Fruit fly (Drosophila melanogaster) whole organism, embryonic: ENCODE data around the gene nudC.

Experiments
- Atf3 ChIP-seq: fragments of 200-800 bp; sonication (Bioruptor generic); optimal IDR thresholded peaks from 3 replicates; lab custom pipeline; 2016; ENCODE audit warnings: missing biosample characterization, missing genetic modification characterization
- CG10959 ChIP-seq: fragments of 200-800 bp; sonication (Bioruptor generic); IDR thresholded peaks from 2 replicates; pipeline ENCODE4 v1.3.6; 2022; ENCODE audit warnings: missing biosample characterization, missing genetic modification characterization
- CG12769 ChIP-seq: fragments of 200-800 bp; sonication (Bioruptor generic); optimal IDR thresholded peaks from 2 replicates; lab custom pipeline; 2019; ENCODE audit warnings: missing biosample characterization, mild to moderate bottlenecking, missing genetic modification characterization, moderate library complexity
- CG14050 ChIP-seq: fragments of 200-800 bp; sonication (Bioruptor generic); IDR thresholded peaks from 3 replicates; pipeline ENCODE4 v1.3.6; 2022; ENCODE audit warnings: missing biosample characterization, missing genetic modification characterization
- CG14860 ChIP-seq: fragments of 200-800 bp; sonication (Bioruptor generic); IDR thresholded peaks from 3 replicates; pipeline ENCODE4 v1.3.6; 2022; ENCODE audit warnings: missing biosample characterization, missing genetic modification characterization; ENCODE audit not compliant: partially characterized antibody
- CG15269 ChIP-seq: fragments of 200-800 bp; sonication (Bioruptor generic); optimal IDR thresholded peaks from 2 replicates; lab custom pipeline; 2018; ENCODE audit warnings: missing biosample characterization, mild to moderate bottlenecking, missing genetic modification characterization, moderate library complexity
- CG15479 ChIP-seq: fragments of 200-800 bp; sonication (Bioruptor generic); optimal IDR thresholded peaks from 3 replicates; lab custom pipeline; 2019; ENCODE audit warnings: missing biosample characterization, mild to moderate bottlenecking, missing genetic modification characterization, moderate library complexity
- CG17912 ChIP-seq: fragments of 200-800 bp; sonication (Bioruptor generic); optimal IDR thresholded peaks from 2 replicates; lab custom pipeline; 2018; ENCODE audit warnings: missing biosample characterization, mild to moderate bottlenecking, missing genetic modification characterization
- CG3163 ChIP-seq: fragments of 200-800 bp; sonication (Bioruptor generic); optimal IDR thresholded peaks from 3 replicates; lab custom pipeline; 2016; ENCODE audit warnings: missing biosample characterization, missing genetic modification characterization
- CG34224 ChIP-seq: fragments of 200-800 bp; sonication (Bioruptor generic); IDR thresholded peaks from 3 replicates; pipeline ENCODE4 v1.3.6; 2022; ENCODE audit warnings: missing biosample characterization, missing genetic modification characterization; ENCODE audit not compliant: partially characterized antibody
- CG3838 ChIP-seq: fragments of 200-800 bp; sonication (Bioruptor generic); optimal IDR thresholded peaks from 3 replicates; lab custom pipeline; 2016; ENCODE audit warnings: missing biosample characterization, missing genetic modification characterization
- CG42726 ChIP-seq: fragments of 200-800 bp; sonication (Bioruptor generic); IDR thresholded peaks from 2 replicates; pipeline ENCODE4 v1.3.6; 2022; ENCODE audit warnings: missing biosample characterization, missing genetic modification characterization; ENCODE audit not compliant: partially characterized antibody
- CG4360 ChIP-seq: fragments of 200-800 bp; sonication (Bioruptor generic); IDR thresholded peaks from 2 replicates; pipeline ENCODE4 v1.3.6; 2022; ENCODE audit warnings: missing biosample characterization, missing genetic modification characterization
- CG4617 ChIP-seq: fragments of 200-800 bp; sonication (Bioruptor generic); optimal IDR thresholded peaks from 3 replicates; lab custom pipeline; 2016; ENCODE audit warnings: missing biosample characterization, missing genetic modification characterization, borderline replicate concordance
- CG5180 ChIP-seq: fragments of 200-800 bp; sonication (Bioruptor generic); optimal IDR thresholded peaks from 3 replicates; lab custom pipeline; 2017; ENCODE audit warnings: missing biosample characterization, missing genetic modification characterization, mild to moderate bottlenecking, moderate library complexity, missing genetic modification reagents
- CG6765 ChIP-seq: fragments of 200-800 bp; sonication (Bioruptor generic); optimal IDR thresholded peaks from 3 replicates; lab custom pipeline; 2017; ENCODE audit warnings: missing biosample characterization, mild to moderate bottlenecking, missing genetic modification characterization
- CG7963 ChIP-seq: fragments of 200-800 bp; sonication (Bioruptor generic); IDR thresholded peaks from 3 replicates; pipeline ENCODE4 v1.3.6; 2022; ENCODE audit warnings: missing biosample characterization, missing genetic modification characterization; ENCODE audit not compliant: partially characterized antibody
- CG8924 ChIP-seq: fragments of 200-800 bp; optimal IDR thresholded peaks from 3 replicates; lab custom pipeline; 2019; ENCODE audit warnings: missing biosample characterization, mild to moderate bottlenecking, missing genetic modification characterization, moderate library complexity
- D ChIP-seq, 2 experiments: fragments of 200-800 bp in 1 of 2; fragments of >200 bp in 1 of 2; sonication (Bioruptor generic) in 1 of 2; optimal IDR thresholded peaks; 2 replicates in 1 of 2; 3 replicates in 1 of 2; lab custom pipeline; 2017; ENCODE audit warnings: mild to moderate bottlenecking in 1 of 2, missing biosample characterization in 1 of 2, missing genetic modification characterization in 1 of 2, missing genetic modification reagents in 1 of 2
- Doc2 ChIP-seq: fragments of 200-800 bp; sonication (Bioruptor generic); IDR thresholded peaks from 2 replicates; pipeline ENCODE4 v1.3.6; 2022; ENCODE audit warnings: missing biosample characterization, missing genetic modification characterization
- Dp ChIP-seq: fragments of 200-800 bp; sonication (Bioruptor generic); optimal IDR thresholded peaks from 2 replicates; lab custom pipeline; 2018; ENCODE audit warnings: missing biosample characterization, mild to moderate bottlenecking, missing genetic modification characterization, moderate library complexity
- E2f2 ChIP-seq: fragments of 200-800 bp; sonication (Bioruptor generic); IDR thresholded peaks from 2 replicates; pipeline ENCODE4 v1.3.6; 2022; ENCODE audit warnings: missing biosample characterization, missing genetic modification characterization
- Elba2 ChIP-seq: fragments of 200-800 bp; sonication (Bioruptor generic); optimal IDR thresholded peaks from 3 replicates; lab custom pipeline; 2016; ENCODE audit warnings: missing biosample characterization, missing genetic modification characterization
- GATAe ChIP-seq: fragments of 200-800 bp; sonication (Bioruptor generic); conservative IDR thresholded peaks from 2 replicates; pipeline ENCODE4 v1.3.6; 2022; ENCODE audit warnings: missing biosample characterization, missing genetic modification characterization
- HLH4C ChIP-seq: fragments of 200-800 bp; sonication (Bioruptor generic); IDR thresholded peaks from 3 replicates; pipeline ENCODE4 v1.3.6; 2022; ENCODE audit warnings: missing biosample characterization, missing genetic modification characterization; ENCODE audit not compliant: partially characterized antibody
- Hr39 ChIP-seq: fragments of >200 bp; optimal IDR thresholded peaks from 2 replicates; lab custom pipeline; 2017
- Jarid2 ChIP-seq: fragments of 200-800 bp; sonication (Bioruptor generic); optimal IDR thresholded peaks from 3 replicates; lab custom pipeline; 2017; ENCODE audit warnings: mild to moderate bottlenecking, missing biosample characterization, missing genetic modification reagents, missing genetic modification characterization
- MESR4 ChIP-seq: fragments of 200-800 bp; sonication (Bioruptor generic); optimal IDR thresholded peaks from 2 replicates; lab custom pipeline; 2018; ENCODE audit warnings: missing biosample characterization, mild to moderate bottlenecking, missing genetic modification characterization, moderate library complexity
- MTF-1 ChIP-seq: fragments of 200-800 bp; sonication (Bioruptor generic); optimal IDR thresholded peaks from 2 replicates; lab custom pipeline; 2018; ENCODE audit warnings: missing biosample characterization, mild to moderate bottlenecking, missing genetic modification characterization, borderline replicate concordance
- Med ChIP-seq: fragments of 200-800 bp; sonication (Bioruptor generic); peaks from one replicate; lab custom pipeline; 2016; ENCODE audit warnings: missing biosample characterization, missing genetic modification characterization, mild to moderate bottlenecking, inconsistent platforms, moderate library complexity
- NC2β ChIP-seq: fragments of 200-800 bp; sonication (Bioruptor generic); optimal IDR thresholded peaks from 2 replicates; lab custom pipeline; 2016; ENCODE audit warnings: missing biosample characterization, missing genetic modification characterization
- Nf-YB ChIP-seq: fragments of 200-800 bp; sonication (Bioruptor generic); optimal IDR thresholded peaks from 3 replicates; lab custom pipeline; 2019; ENCODE audit warnings: missing biosample characterization, mild to moderate bottlenecking, missing genetic modification characterization, moderate library complexity
- cg ChIP-seq: fragments of 200-800 bp; sonication (Bioruptor generic); optimal IDR thresholded peaks from 3 replicates; lab custom pipeline; 2019; ENCODE audit warnings: missing biosample characterization, mild to moderate bottlenecking, missing genetic modification characterization, moderate library complexity
- ci ChIP-seq: fragments of 200-800 bp; sonication (Bioruptor generic); IDR thresholded peaks from 3 replicates; pipeline ENCODE4 v1.3.6; 2022; ENCODE audit warnings: missing biosample characterization, missing genetic modification characterization
- crol ChIP-seq: fragments of 200-800 bp; sonication (Bioruptor generic); IDR thresholded peaks from 2 replicates; pipeline ENCODE4 v1.3.6; 2022; ENCODE audit warnings: missing biosample characterization, missing genetic modification characterization
- dmrt99B ChIP-seq: fragments of 200-800 bp; sonication (Bioruptor generic); optimal IDR thresholded peaks from 2 replicates; lab custom pipeline; 2018; ENCODE audit warnings: missing biosample characterization, mild to moderate bottlenecking, missing genetic modification characterization, moderate library complexity
- esg ChIP-seq: fragments of 200-800 bp; sonication (Bioruptor generic); conservative IDR thresholded peaks from 2 replicates; pipeline ENCODE4 v1.3.6; 2022; ENCODE audit warnings: missing biosample characterization, missing genetic modification characterization
- fd3F ChIP-seq: fragments of 200-800 bp; sonication (Bioruptor generic); optimal IDR thresholded peaks from 2 replicates; lab custom pipeline; 2018; ENCODE audit warnings: missing biosample characterization, mild to moderate bottlenecking, missing genetic modification characterization, moderate library complexity
- gsb ChIP-seq: fragments of 200-800 bp; sonication (Bioruptor generic); IDR thresholded peaks from 2 replicates; pipeline ENCODE4 v1.3.6; 2022; ENCODE audit warnings: missing biosample characterization, missing genetic modification characterization
- odd ChIP-seq: fragments of 200-800 bp; sonication (Bioruptor generic); optimal IDR thresholded peaks from 2 replicates; lab custom pipeline; 2017; ENCODE audit warnings: missing biosample characterization, mild to moderate bottlenecking, missing genetic modification characterization
- onecut ChIP-seq: fragments of 200-800 bp; sonication (Bioruptor generic); IDR thresholded peaks from 2 replicates; pipeline ENCODE4 v1.3.6; 2022; ENCODE audit warnings: missing biosample characterization, missing genetic modification characterization
- pzg ChIP-seq: fragments of 200-800 bp; sonication (Bioruptor generic); optimal IDR thresholded peaks from 3 replicates; lab custom pipeline; 2018; ENCODE audit warnings: missing biosample characterization, mild to moderate bottlenecking, missing genetic modification characterization, moderate library complexity
- sna ChIP-seq: fragments of 200-800 bp; sonication (Bioruptor generic); IDR thresholded peaks from 2 replicates; pipeline ENCODE4 v1.3.6; 2022; ENCODE audit warnings: missing biosample characterization, missing genetic modification characterization; ENCODE audit not compliant: partially characterized antibody
- usp ChIP-seq: fragments of >200 bp; optimal IDR thresholded peaks from 2 replicates; lab custom pipeline; 2017; ENCODE audit warnings: missing biosample characterization, missing genetic modification characterization

The nudC gene

dm6 chr3L:16845607-16846277 lies 40.9 kb downstream of the nudC start, which contains the start of gene CG32161:
Gene CG32161, plus strand, starts transcription at chr3L:16846227.
- TF ChIP-seq crol (GFP tag; lab: Robert Waterston, UW): peak; percentile 91
- no peak for TF ChIP-seq CG8924
- TF ChIP-seq fd3F (GFP tag; lab: Kevin White, UChicago): no peak
- TF ChIP-seq CG17912 (GFP tag; lab: Kevin White, UChicago): no peak
- TF ChIP-seq usp (GFP tag; lab: Kevin White, UChicago): no peak
- no peak for TF ChIP-seq CG15479 (GFP tag; lab: Kevin White, UChicago)
- no peak for TF ChIP-seq MTF-1 (GFP tag; lab: Kevin White, UChicago)
- no peak for TF ChIP-seq GATAe (GFP tag; lab: Robert Waterston, UW)
- TF ChIP-seq CG4360 (GFP tag; lab: Robert Waterston, UW): 0 out of 2 replicates have a peak, but pooled peaks have one; percentile 24
- no peak for TF ChIP-seq CG5180 (GFP tag; lab: Kevin White, UChicago)
- no peak for TF ChIP-seq CG10959
- TF ChIP-seq CG3163: no peak
- TF ChIP-seq esg: no peak
- peak; percentile 61 for TF ChIP-seq D (optimal IDR thresholded peaks at IDR 0.05; lab: Kevin White, UChicago)
- no peak for TF ChIP-seq D (GFP tag; optimal IDR thresholded peaks at IDR 0.05; lab: Kevin White, UChicago)
- TF ChIP-seq CG3838 (GFP tag; lab: Kevin White, UChicago): no peak
- TF ChIP-seq Dp (GFP tag; lab: Kevin White, UChicago): no peak
- TF ChIP-seq NC2β (GFP tag; lab: Kevin White, UChicago): no peak
- TF ChIP-seq onecut: peak; percentile 9; the same call in 1 of the 2 replicates
- TF ChIP-seq CG15269 (tag; lab: Kevin White, UChicago): no peak
- no peak; the same call in 1 of the 2 replicates for TF ChIP-seq sna (GFP tag; lab: Robert Waterston, UW)
- TF ChIP-seq CG6765 (GFP tag; lab: Kevin White, UChicago): no peak
- TF ChIP-seq Jarid2 (GFP tag; lab: Kevin White, UChicago): no peak
- TF ChIP-seq CG14050 (GFP tag; lab: Robert Waterston, UW): no peak
- peak; percentile 37 for TF ChIP-seq MESR4
- no peak for TF ChIP-seq CG34224 (GFP tag; lab: Robert Waterston, UW)

DNA sequence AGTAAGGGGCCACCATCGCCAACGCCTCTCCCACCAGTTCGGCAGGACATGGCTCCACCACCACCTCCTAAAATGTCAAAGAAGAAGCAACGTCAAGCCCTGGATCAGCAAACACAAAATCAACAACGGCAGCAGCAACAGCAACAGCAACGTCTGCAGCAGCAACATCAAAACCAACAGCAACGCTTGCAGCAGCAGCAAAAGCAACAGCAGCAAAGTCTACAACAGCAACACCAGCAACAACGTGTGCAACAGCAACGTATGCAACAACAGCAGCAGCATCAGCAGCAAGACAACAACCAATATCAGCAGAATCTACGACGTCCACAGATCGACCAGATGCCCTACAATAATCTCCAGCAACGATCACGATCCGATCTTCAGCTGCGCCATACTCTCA lies 46.8 kb downstream of the nudC start:
- TF ChIP-seq dmrt99B (tag; lab: Kevin White, UChicago) (no peak), gsb (GFP tag; lab: Robert Waterston, UW) (0 out of 2 replicates have a peak, but pooled peaks have one; percentile 15), Atf3 (GFP tag; lab: Kevin White, UChicago) (no peak), pzg (GFP tag; lab: Kevin White, UChicago) (no peak), Nf-YB (GFP tag; lab: Kevin White, UChicago) (no peak), CG12769 (tag; lab: Kevin White, UChicago) (no peak)

DNA sequence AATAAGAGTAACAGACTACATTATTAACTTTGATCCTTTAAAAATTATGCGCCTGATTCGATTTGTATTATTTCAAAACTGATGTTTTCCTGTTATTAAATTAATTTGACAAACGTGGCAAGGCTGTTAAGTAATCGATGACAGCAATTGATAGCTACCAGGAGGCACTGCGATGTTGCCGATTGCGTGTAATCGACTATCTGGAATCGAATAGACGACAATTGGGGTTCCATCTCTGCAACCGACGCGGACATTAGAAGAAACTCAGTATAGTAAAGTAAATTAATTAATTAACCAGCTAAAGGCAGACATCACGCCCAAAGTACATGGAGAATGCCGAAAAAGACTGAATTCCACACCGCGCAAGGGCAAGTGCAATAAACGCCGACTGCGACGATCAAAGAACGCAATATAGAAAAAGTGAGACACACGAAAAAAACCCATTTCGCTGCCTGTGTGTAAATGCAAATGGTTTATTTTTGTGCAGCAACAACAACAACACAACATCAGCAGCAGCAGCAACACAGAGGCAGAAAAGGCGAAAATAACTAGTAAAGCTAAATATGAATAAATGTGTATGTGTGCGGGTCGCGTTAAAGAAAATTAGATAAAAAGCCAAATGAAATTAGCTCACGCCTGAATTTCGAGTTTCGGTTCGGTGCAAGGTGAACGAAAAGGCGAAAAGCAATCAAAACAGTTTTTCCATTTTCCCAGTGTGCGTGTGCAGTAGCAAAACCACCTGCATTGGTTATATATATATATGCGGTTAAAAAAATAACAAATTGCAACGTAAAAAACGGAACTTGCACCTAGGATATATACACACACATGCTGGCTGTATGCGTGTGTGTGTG lies 49.0 kb downstream of the nudC start, which contains the start of gene sina:
Gene sina (plus strand): TSS at position 219 of the 854 bp plus-strand sequence.
- no peak for TF ChIP-seq Atf3 (GFP tag; lab: Kevin White, UChicago)
- TF ChIP-seq CG3838 (GFP tag; lab: Kevin White, UChicago): no peak
- TF ChIP-seq ci (GFP tag; lab: Robert Waterston, UW): no peak; the same call in 2 of the 3 replicates
- TF ChIP-seq CG14860: peak; percentile 81
- peak; percentile 63 for TF ChIP-seq CG4617
- TF ChIP-seq CG42726 (GFP tag; lab: Robert Waterston, UW): peak; percentile 63; the same call in 1 of the 2 replicates
- TF ChIP-seq odd (GFP tag; lab: Kevin White, UChicago): no peak
- peak; percentile 43 for TF ChIP-seq Elba2 (GFP tag; lab: Kevin White, UChicago)
- peak; percentile 91 for TF ChIP-seq HLH4C (GFP tag; lab: Robert Waterston, UW)
- no peak for TF ChIP-seq cg (GFP tag; lab: Kevin White, UChicago)
- peak; percentile 86 for TF ChIP-seq CG7963 (GFP tag; lab: Robert Waterston, UW)
- peak; percentile 84 for TF ChIP-seq E2f2 (GFP tag; lab: Robert Waterston, UW)
- TF ChIP-seq Doc2: no peak
- peak; percentile 91 for TF ChIP-seq Med (GFP tag; lab: Kevin White, UChicago)
- TF ChIP-seq Hr39 (lab: Kevin White, UChicago): no peak
